Worm (Caenorhabditis elegans) whole organism, L4 larva: Measurements from ENCODE around the gene T12D8.5.

Experiments
- nhr-237 ChIP-seq: sonication (generic microtip); optimal IDR thresholded peaks from 2 replicates; lab custom pipeline; 2017; ENCODE audit warnings: missing biosample characterization, missing genetic modification characterization
- snpc-4 ChIP-seq: fragments of 150-350 bp; optimal IDR thresholded peaks from 2 replicates; lab custom pipeline; 2014; ENCODE audit warnings: missing biosample characterization, missing genetic modification characterization

- TF ChIP-seq snpc-4 (tag; lab: Kevin White, UChicago) (no peak), nhr-237 (tag; lab: Kevin White, UChicago) (no peak)
Observed at ce11 chrIII:13644279-13644678, 17.7 kb upstream of the T12D8.5 start.
